Worm (Caenorhabditis elegans) whole organism, late embryonic: ENCODE measurements around the gene str-139.

ENCODE experiments used
- C08G9.2 ChIP-seq: sonication (generic microtip); optimal IDR thresholded peaks from 2 replicates; lab custom pipeline; 2016; ENCODE audit warnings: mild to moderate bottlenecking, missing genetic modification characterization, moderate library complexity, missing compliant biosample characterization
- F13H6.1 ChIP-seq: sonication (generic microtip); optimal IDR thresholded peaks from 2 replicates; lab custom pipeline; 2016; ENCODE audit warnings: missing genetic modification characterization, missing compliant biosample characterization
- K02D7.2 ChIP-seq: sonication (generic microtip); optimal IDR thresholded peaks from 2 replicates; lab custom pipeline; 2017; ENCODE audit warnings: mild to moderate bottlenecking, missing genetic modification characterization, missing compliant biosample characterization
- T23F11.4 ChIP-seq: fragments of 200-800 bp; sonication (Bioruptor generic); optimal IDR thresholded peaks from 2 replicates; lab custom pipeline; 2018; ENCODE audit warnings: mild to moderate bottlenecking, missing genetic modification characterization, missing compliant biosample characterization
- Y22D7AL.16 ChIP-seq: sonication (generic microtip); optimal IDR thresholded peaks from 2 replicates; lab custom pipeline; 2016; ENCODE audit warnings: missing genetic modification characterization, missing compliant biosample characterization
- ahr-1 ChIP-seq: sonication (generic microtip); optimal IDR thresholded peaks from 2 replicates; lab custom pipeline; 2016; ENCODE audit warnings: missing genetic modification characterization, missing compliant biosample characterization
- ceh-14 ChIP-seq: sonication (generic microtip); optimal IDR thresholded peaks from 2 replicates; lab custom pipeline; 2016; ENCODE audit warnings: missing genotype, missing genetic modification characterization, missing compliant biosample characterization
- ceh-2 ChIP-seq: sonication (generic microtip); optimal IDR thresholded peaks from 2 replicates; lab custom pipeline; 2016; ENCODE audit warnings: missing genotype, missing genetic modification characterization, missing compliant biosample characterization
- ceh-24 ChIP-seq: sonication (generic microtip); optimal IDR thresholded peaks from 2 replicates; lab custom pipeline; 2016; ENCODE audit warnings: mild to moderate bottlenecking, missing genetic modification characterization, missing compliant biosample characterization
- ceh-31 ChIP-seq: sonication (generic microtip); optimal IDR thresholded peaks from 2 replicates; lab custom pipeline; 2016; ENCODE audit warnings: missing genetic modification characterization, missing compliant biosample characterization
- ceh-6 ChIP-seq: fragments of 200-800 bp; sonication (Bioruptor generic); optimal IDR thresholded peaks from 2 replicates; lab custom pipeline; 2018; ENCODE audit warnings: mild to moderate bottlenecking, missing genetic modification characterization, missing compliant biosample characterization
- ceh-9 ChIP-seq: sonication (generic microtip); optimal IDR thresholded peaks from 2 replicates; lab custom pipeline; 2016; ENCODE audit warnings: mild to moderate bottlenecking, missing genetic modification characterization, inconsistent platforms, missing compliant biosample characterization
- che-1 ChIP-seq: sonication (generic microtip); optimal IDR thresholded peaks from 2 replicates; lab custom pipeline; 2016; ENCODE audit warnings: mild to moderate bottlenecking, missing genetic modification characterization, missing compliant biosample characterization
- dmd-4 ChIP-seq: sonication (generic microtip); optimal IDR thresholded peaks from 2 replicates; lab custom pipeline; 2016; ENCODE audit warnings: borderline replicate concordance, missing genetic modification characterization, missing compliant biosample characterization
- dve-1 ChIP-seq: sonication (generic microtip); optimal IDR thresholded peaks from 2 replicates; lab custom pipeline; 2017; ENCODE audit warnings: antibody characterized with exemption, mild to moderate bottlenecking, missing genetic modification characterization, missing compliant biosample characterization
- elt-4 ChIP-seq: sonication (generic microtip); optimal IDR thresholded peaks from 2 replicates; lab custom pipeline; 2016; ENCODE audit warnings: missing genetic modification characterization, missing compliant biosample characterization
- ets-4 ChIP-seq: sonication (generic microtip); optimal IDR thresholded peaks from 2 replicates; lab custom pipeline; 2016; ENCODE audit warnings: missing genetic modification characterization, missing compliant biosample characterization
- fkh-10 ChIP-seq: fragments of 150-350 bp; optimal IDR thresholded peaks from 2 replicates; lab custom pipeline; 2014; ENCODE audit warnings: missing biosample characterization, missing genetic modification reagents, missing genetic modification characterization
- gmeb-2 ChIP-seq: sonication (generic microtip); optimal IDR thresholded peaks from 2 replicates; lab custom pipeline; 2016; ENCODE audit warnings: missing genetic modification characterization, inconsistent platforms, missing compliant biosample characterization
- lin-11 ChIP-seq: fragments of 200-800 bp; sonication (Bioruptor generic); optimal IDR thresholded peaks from 2 replicates; lab custom pipeline; 2018; ENCODE audit warnings: mild to moderate bottlenecking, missing genetic modification characterization, missing compliant biosample characterization
- nhr-11 ChIP-seq: fragments of 150-350 bp; optimal IDR thresholded peaks from 2 replicates; lab custom pipeline; 2014; ENCODE audit warnings: missing biosample characterization, missing genetic modification characterization
- nhr-232 ChIP-seq: sonication (generic microtip); optimal IDR thresholded peaks from 2 replicates; lab custom pipeline; 2016; ENCODE audit warnings: missing genetic modification characterization, missing compliant biosample characterization
- odd-2 ChIP-seq: sonication (generic microtip); optimal IDR thresholded peaks from 2 replicates; lab custom pipeline; 2017; ENCODE audit warnings: antibody characterized with exemption, mild to moderate bottlenecking, missing genetic modification characterization, missing compliant biosample characterization
- pag-3 ChIP-seq: sonication (generic microtip); optimal IDR thresholded peaks from 2 replicates; lab custom pipeline; 2016; ENCODE audit warnings: missing compliant biosample characterization, missing genetic modification characterization, borderline replicate concordance
- pax-1 ChIP-seq: fragments of 150-350 bp; optimal IDR thresholded peaks from 2 replicates; lab custom pipeline; 2014; ENCODE audit warnings: missing biosample characterization, missing genetic modification characterization
- pha-2 ChIP-seq: sonication (generic microtip); optimal IDR thresholded peaks from 2 replicates; lab custom pipeline; 2017; ENCODE audit warnings: mild to moderate bottlenecking, missing genetic modification characterization, missing compliant biosample characterization
- pha-4 ChIP-seq: fragments of 150-350 bp; optimal IDR thresholded peaks from 2 replicates; lab custom pipeline; 2018; ENCODE audit warnings: missing biosample characterization, missing genetic modification reagents, missing genetic modification characterization
- pqm-1 ChIP-seq: sonication (generic microtip); optimal IDR thresholded peaks from 2 replicates; lab custom pipeline; 2016; ENCODE audit warnings: missing genetic modification characterization, missing compliant biosample characterization
- pros-1 ChIP-seq: fragments of 150-350 bp; optimal IDR thresholded peaks from 2 replicates; lab custom pipeline; 2014; ENCODE audit warnings: missing biosample characterization, missing genetic modification reagents, missing genetic modification characterization
- ref-2 ChIP-seq: sonication (generic microtip); optimal IDR thresholded peaks from 2 replicates; lab custom pipeline; 2016; ENCODE audit warnings: missing genetic modification characterization, missing compliant biosample characterization
- rnt-1 ChIP-seq: sonication (generic microtip); optimal IDR thresholded peaks from 2 replicates; lab custom pipeline; 2016; ENCODE audit warnings: missing genetic modification characterization, missing compliant biosample characterization
- sdc-2 ChIP-seq: sonication (generic microtip); optimal IDR thresholded peaks from 2 replicates; lab custom pipeline; 2016; ENCODE audit warnings: missing genotype, missing genetic modification characterization, missing compliant biosample characterization
- sox-2 ChIP-seq: fragments of 200-800 bp; sonication (Bioruptor generic); IDR thresholded peaks from 2 replicates; pipeline ENCODE4 v1.3.6; 2022; ENCODE audit warnings: missing genetic modification reagents, missing genetic modification characterization, missing compliant biosample characterization
- sox-4 ChIP-seq: sonication (generic microtip); optimal IDR thresholded peaks from 2 replicates; lab custom pipeline; 2017; ENCODE audit warnings: mild to moderate bottlenecking, missing genetic modification characterization, inconsistent platforms, missing compliant biosample characterization
- syd-9 ChIP-seq: sonication (generic microtip); optimal IDR thresholded peaks from 2 replicates; lab custom pipeline; 2016; ENCODE audit warnings: mild to moderate bottlenecking, missing genetic modification characterization, moderate library complexity, missing compliant biosample characterization
- tbx-2 ChIP-seq: sonication (generic microtip); optimal IDR thresholded peaks from 2 replicates; lab custom pipeline; 2016; ENCODE audit warnings: missing genetic modification characterization, missing compliant biosample characterization
- tbx-7 ChIP-seq: sonication (generic microtip); optimal IDR thresholded peaks from 2 replicates; lab custom pipeline; 2016; ENCODE audit warnings: missing genotype, missing genetic modification characterization, missing compliant biosample characterization
- ttx-3 ChIP-seq: sonication (generic microtip); optimal IDR thresholded peaks from 2 replicates; lab custom pipeline; 2016; ENCODE audit warnings: missing genetic modification reagents, missing genetic modification characterization, missing compliant biosample characterization
- unc-3 ChIP-seq, 2 experiments: fragments of 200-800 bp in 1 of 2; sonication (Bioruptor generic) in 1 of 2; sonication (generic microtip) in 1 of 2; conservative IDR thresholded peaks in 1 of 2; optimal IDR thresholded peaks in 1 of 2; 2 replicates each; pipeline versions ENCODE4 v1.3.6 to Lab custom; 2016 to 2022; ENCODE audit warnings: missing compliant biosample characterization in 2 of 2, missing genetic modification characterization in 2 of 2, missing genetic modification reagents in 1 of 2
- unc-42 ChIP-seq: sonication (generic microtip); optimal IDR thresholded peaks from 2 replicates; lab custom pipeline; 2016; ENCODE audit warnings: missing genotype, missing genetic modification characterization, missing compliant biosample characterization
- ztf-16 ChIP-seq: sonication (generic microtip); optimal IDR thresholded peaks from 2 replicates; lab custom pipeline; 2017; ENCODE audit warnings: missing genetic modification characterization, missing compliant biosample characterization

The str-139 gene

ce11 chrV:8051851-8052250, 10.1 kb downstream of the str-139 start, which contains the start of gene sth-1:
TSS of gene sth-1 (plus strand) at chrV:8052151.
- TF ChIP-seq pax-1 (tag; lab: Kevin White, UChicago) (no peak), pha-4 (no peak), F13H6.1 (tag; lab: Kevin White, UChicago) (no peak), K02D7.2 (tag; lab: Kevin White, UChicago) (no peak), pqm-1 (tag; lab: Kevin White, UChicago) (no peak), tbx-2 (no peak), sox-2 (GFP tag; lab: Robert Waterston, UW) (no peak), ceh-6 (GFP tag; lab: Kevin White, UChicago) (no peak), ceh-9 (tag; lab: Kevin White, UChicago) (no peak), nhr-11 (tag; lab: Kevin White, UChicago) (no peak), lin-11 (no peak), unc-42 (tag; lab: Kevin White, UChicago) (no peak), tbx-7 (tag; lab: Kevin White, UChicago) (no peak), ztf-16 (tag; lab: Kevin White, UChicago) (no peak), syd-9 (tag; lab: Kevin White, UChicago) (no peak), sox-4 (no peak), ceh-31 (tag; lab: Kevin White, UChicago) (no peak)

ce11 chrV:8050811-8051210, 11.2 kb downstream of the str-139 start, which contains the start of gene col-43:
TSS of gene col-43 (minus strand) at chrV:8050911.
- TF ChIP-seq sdc-2 (no peak), nhr-232 (tag; lab: Kevin White, UChicago) (no peak), pha-4 (no peak), lin-11 (no peak), pha-2 (tag; lab: Kevin White, UChicago) (no peak), pag-3 (tag; lab: Kevin White, UChicago) (no peak), K02D7.2 (tag; lab: Kevin White, UChicago) (no peak), sox-2 (GFP tag; lab: Robert Waterston, UW) (no peak), pqm-1 (tag; lab: Kevin White, UChicago) (no peak), ceh-2 (no peak), ceh-24 (tag; lab: Kevin White, UChicago) (no peak), dmd-4 (no peak)

ce11 chrV:8050059-8050677, 11.8 kb downstream of the str-139 start:
- TF ChIP-seq che-1 (no peak), C08G9.2 (tag; lab: Kevin White, UChicago) (no peak), ahr-1 (no peak), unc-3 (GFP tag; conservative IDR thresholded peaks at IDR 0.05; lab: Robert Waterston, UW) (no peak), unc-3 (tag; optimal IDR thresholded peaks at IDR 0.05; lab: Kevin White, UChicago) (no peak), ref-2 (tag; lab: Kevin White, UChicago) (no peak), ztf-16 (tag; lab: Kevin White, UChicago) (no peak), fkh-10 (no peak), nhr-232 (tag; lab: Kevin White, UChicago) (no peak), ceh-2 (no peak), elt-4 (peak; percentile 74), Y22D7AL.16 (tag; lab: Kevin White, UChicago) (no peak), F13H6.1 (tag; lab: Kevin White, UChicago) (no peak), rnt-1 (tag; lab: Kevin White, UChicago) (no peak), dmd-4 (peak; percentile 14), pqm-1 (tag; lab: Kevin White, UChicago) (no peak)

ce11 chrV:8046706-8047105, 15.3 kb downstream of the str-139 start, which contains the start of gene ZC513.3:
TSS of gene ZC513.3 (plus strand) at chrV:8047006.
- TF ChIP-seq ceh-14 (tag; lab: Kevin White, UChicago) (no peak), gmeb-2 (no peak), T23F11.4 (GFP tag; lab: Kevin White, UChicago) (no peak), pros-1 (tag; lab: Kevin White, UChicago) (no peak), ztf-16 (tag; lab: Kevin White, UChicago) (no peak), syd-9 (tag; lab: Kevin White, UChicago) (no peak), ets-4 (no peak), ttx-3 (tag; lab: Kevin White, UChicago) (no peak), pqm-1 (tag; lab: Kevin White, UChicago) (no peak), dve-1 (tag; lab: Kevin White, UChicago) (no peak), pha-4 (no peak), dmd-4 (no peak), tbx-2 (no peak), ahr-1 (no peak), odd-2 (no peak), rnt-1 (tag; lab: Kevin White, UChicago) (no peak)
